Worm (Caenorhabditis elegans) whole organism, L1 larva: ENCODE data around the gene daf-6.

Experiments
- blmp-1 ChIP-seq: fragments of 150-350 bp; optimal IDR thresholded peaks from 2 replicates; lab custom pipeline; 2014; ENCODE audit warnings: missing biosample characterization, missing genetic modification characterization
- unc-62 ChIP-seq: fragments of 150-350 bp; optimal IDR thresholded peaks from 2 replicates; lab custom pipeline; 2014; ENCODE audit warnings: missing biosample characterization, missing genetic modification reagents, missing genetic modification characterization

DNA sequence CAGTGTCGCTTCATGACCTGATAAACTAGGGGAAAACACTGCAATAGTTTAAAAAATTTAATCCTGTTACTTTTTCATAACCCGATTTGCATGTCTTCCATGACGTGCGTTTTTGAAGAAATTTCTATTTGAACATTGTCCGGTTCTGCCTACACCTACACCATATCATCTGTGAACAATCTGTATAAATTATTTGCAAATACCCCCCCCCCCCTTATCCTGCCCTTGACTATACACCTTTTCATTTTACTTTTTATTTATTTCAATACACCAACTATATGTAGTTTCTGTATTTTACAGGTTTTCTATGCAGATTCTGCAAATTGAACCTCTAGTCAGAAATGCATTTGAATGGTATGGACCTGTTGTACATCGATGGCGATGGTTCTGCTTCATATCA is at the start of gene daf-6:
- TF ChIP-seq unc-62 (GFP tag; lab: Kevin White, UChicago) = no peak
- no peak for TF ChIP-seq blmp-1
